Fruit fly (Drosophila melanogaster) S2 (cell line): Measurements from ENCODE around the gene CG7778.

Source experiments
- CG8478 ChIP-seq: fragments of >200 bp; optimal IDR thresholded peaks from 2 replicates; lab custom pipeline; 2018
- CTCF ChIP-seq, 2 experiments: fragments of >200 bp; optimal IDR thresholded peaks; 2 replicates each; lab custom pipeline; 2018

DNA sequence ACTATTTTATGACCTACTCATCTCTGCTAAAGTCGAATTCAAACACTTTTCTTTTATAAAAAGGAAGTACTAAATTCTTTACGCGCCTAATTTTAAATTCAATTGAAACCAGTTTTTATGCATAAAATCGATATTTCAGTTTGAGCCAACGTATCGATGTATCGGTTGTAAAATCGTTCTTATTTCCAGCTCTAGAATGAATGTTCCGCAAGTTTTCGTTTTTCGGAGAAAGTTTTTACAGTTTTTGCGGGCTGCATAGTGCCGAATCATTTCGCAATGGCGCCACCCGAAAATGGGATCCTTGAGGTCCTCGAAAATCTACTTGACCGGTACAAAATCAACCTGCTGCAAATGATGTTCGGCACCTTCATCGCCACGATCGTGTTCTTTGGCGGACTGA, 41.0 kb upstream of the CG7778 start, which contains the start of gene CG7840:
- TF ChIP-seq CTCF (optimal IDR thresholded peaks at IDR 0.05; lab: Kevin White, UChicago) (no peak), CG8478 (lab: Kevin White, UChicago) (no peak)
